Worm (Caenorhabditis elegans) whole organism, midembryonic: ENCODE data around the gene try-3.

Experiments
- cog-1 ChIP-seq: sonication (generic microtip); optimal IDR thresholded peaks from 2 replicates; lab custom pipeline; 2016; ENCODE audit warnings: missing genetic modification characterization, missing compliant biosample characterization
- flt-1 ChIP-seq: fragments of 200-800 bp; sonication (Bioruptor generic); IDR thresholded peaks from 2 replicates; pipeline ENCODE4 v1.3.6; 2022; ENCODE audit warnings: missing genetic modification characterization, missing compliant biosample characterization
- klf-2 ChIP-seq: fragments of 200-800 bp; sonication (Bioruptor generic); conservative IDR thresholded peaks from 2 replicates; pipeline ENCODE4 v1.3.6; 2022; ENCODE audit warnings: missing genetic modification reagents, missing genetic modification characterization, missing compliant biosample characterization
- ztf-29 ChIP-seq: fragments of 200-800 bp; sonication (Bioruptor generic); IDR thresholded peaks from 2 replicates; pipeline ENCODE4 v1.3.6; 2022; ENCODE audit warnings: missing genetic modification reagents, missing genetic modification characterization, missing compliant biosample characterization

ce11 chrIV:6554865-6555264 is 2.1 kb upstream of the try-3 start:
- TF ChIP-seq cog-1 (tag; lab: Kevin White, UChicago) (no peak), klf-2 (no peak), ztf-29 (GFP tag; lab: Robert Waterston, UW) (no peak), flt-1 (GFP tag; lab: Robert Waterston, UW) (no peak)
